Worm (Caenorhabditis elegans) whole organism, late embryonic: Measurements from ENCODE around the gene dpy-4.

Source experiments
- F13H6.1 ChIP-seq: sonication (generic microtip); optimal IDR thresholded peaks from 2 replicates; lab custom pipeline; 2016; ENCODE audit warnings: missing genetic modification characterization, missing compliant biosample characterization
- che-1 ChIP-seq: sonication (generic microtip); optimal IDR thresholded peaks from 2 replicates; lab custom pipeline; 2016; ENCODE audit warnings: mild to moderate bottlenecking, missing genetic modification characterization, missing compliant biosample characterization
- dve-1 ChIP-seq: sonication (generic microtip); optimal IDR thresholded peaks from 2 replicates; lab custom pipeline; 2017; ENCODE audit warnings: antibody characterized with exemption, mild to moderate bottlenecking, missing genetic modification characterization, missing compliant biosample characterization
- elt-2 ChIP-seq: sonication (generic microtip); optimal IDR thresholded peaks from 2 replicates; lab custom pipeline; 2016; ENCODE audit warnings: missing genetic modification reagents, missing genetic modification characterization, missing compliant biosample characterization
- ets-4 ChIP-seq: sonication (generic microtip); optimal IDR thresholded peaks from 2 replicates; lab custom pipeline; 2016; ENCODE audit warnings: missing genetic modification characterization, missing compliant biosample characterization
- fkh-10 ChIP-seq: fragments of 150-350 bp; optimal IDR thresholded peaks from 2 replicates; lab custom pipeline; 2014; ENCODE audit warnings: missing biosample characterization, missing genetic modification reagents, missing genetic modification characterization
- lin-11 ChIP-seq: fragments of 200-800 bp; sonication (Bioruptor generic); optimal IDR thresholded peaks from 2 replicates; lab custom pipeline; 2018; ENCODE audit warnings: mild to moderate bottlenecking, missing genetic modification characterization, missing compliant biosample characterization
- nhr-232 ChIP-seq: sonication (generic microtip); optimal IDR thresholded peaks from 2 replicates; lab custom pipeline; 2016; ENCODE audit warnings: missing genetic modification characterization, missing compliant biosample characterization
- ref-2 ChIP-seq: sonication (generic microtip); optimal IDR thresholded peaks from 2 replicates; lab custom pipeline; 2016; ENCODE audit warnings: missing genetic modification characterization, missing compliant biosample characterization
- rnt-1 ChIP-seq: sonication (generic microtip); optimal IDR thresholded peaks from 2 replicates; lab custom pipeline; 2016; ENCODE audit warnings: missing genetic modification characterization, missing compliant biosample characterization
- sox-4 ChIP-seq: sonication (generic microtip); optimal IDR thresholded peaks from 2 replicates; lab custom pipeline; 2017; ENCODE audit warnings: mild to moderate bottlenecking, missing genetic modification characterization, inconsistent platforms, missing compliant biosample characterization
- tbx-2 ChIP-seq: sonication (generic microtip); optimal IDR thresholded peaks from 2 replicates; lab custom pipeline; 2016; ENCODE audit warnings: missing genetic modification characterization, missing compliant biosample characterization

ce11 chrIV:14954842-14955241 lies 31.7 kb downstream of the dpy-4 start:
- TF ChIP-seq elt-2 (tag; lab: Kevin White, UChicago) (no peak), fkh-10 (GFP tag; lab: Kevin White, UChicago) (no peak), tbx-2 (tag; lab: Kevin White, UChicago) (no peak), sox-4 (tag; lab: Kevin White, UChicago) (no peak), dve-1 (tag; lab: Kevin White, UChicago) (no peak), ref-2 (tag; lab: Kevin White, UChicago) (no peak), rnt-1 (tag; lab: Kevin White, UChicago) (no peak), lin-11 (tag; lab: Kevin White, UChicago) (no peak), nhr-232 (tag; lab: Kevin White, UChicago) (no peak), F13H6.1 (tag; lab: Kevin White, UChicago) (no peak), che-1 (tag; lab: Kevin White, UChicago) (no peak), ets-4 (tag; lab: Kevin White, UChicago) (no peak)
